Worm (Caenorhabditis elegans): ENCODE measurements around the gene T19C3.7.

T19C3.7 gene

DNA sequence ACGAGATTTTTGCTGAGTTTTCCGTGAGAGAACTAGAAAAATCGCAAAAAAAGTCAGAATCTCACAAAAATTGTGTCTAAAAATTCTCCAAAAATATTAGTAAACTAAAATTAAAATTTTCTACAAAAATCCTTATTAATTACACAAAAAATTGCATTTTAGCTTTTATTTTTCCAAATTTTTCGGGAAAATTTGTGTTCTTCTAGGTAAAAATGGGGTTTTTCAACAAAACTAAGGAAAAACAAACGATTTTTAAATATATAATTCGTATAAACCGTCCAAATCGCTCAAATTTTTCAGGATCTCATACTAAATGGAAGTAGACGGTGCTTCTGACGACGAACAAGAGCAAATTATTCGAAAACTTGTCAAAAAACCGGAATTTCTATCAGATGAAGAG lies 5.8 kb upstream of the T19C3.7 start, which contains the start of gene W06E11.1:
TSS of gene W06E11.1 (plus strand) at position 301 of the 400 bp plus-strand sequence.
- TF ChIP-seq aly-2 (tag; optimal IDR thresholded peaks at IDR 0.05): no peak
- no peak for TF ChIP-seq skn-1 (tag; optimal IDR thresholded peaks at IDR 0.05)
- no peak for TF ChIP-seq R02D3.7 (tag; optimal IDR thresholded peaks at IDR 0.05)
- no peak for TF ChIP-seq nhr-43 (tag; optimal IDR thresholded peaks at IDR 0.05; ENCODE audit: poor library complexity, severe bottlenecking)
- no peak for TF ChIP-seq nhr-11 (tag; optimal IDR thresholded peaks at IDR 0.05)
- no peak for TF ChIP-seq lin-15B (tag; optimal IDR thresholded peaks at IDR 0.05)
- no peak for TF ChIP-seq nhr-76 (tag; optimal IDR thresholded peaks at IDR 0.05)
- TF ChIP-seq zag-1 (tag; optimal IDR thresholded peaks at IDR 0.05): no peak
- no peak for TF ChIP-seq fos-1 (tag; optimal IDR thresholded peaks at IDR 0.05)
- no peak for TF ChIP-seq lsy-12 (tag; optimal IDR thresholded peaks at IDR 0.05)
- TF ChIP-seq ceh-28 (tag; optimal IDR thresholded peaks at IDR 0.05): no peak
- TF ChIP-seq unc-39 (tag; optimal IDR thresholded peaks at IDR 0.05): no peak
- no peak for TF ChIP-seq nhr-28 (tag; optimal IDR thresholded peaks at IDR 0.05)
- TF ChIP-seq daf-12 (tag; optimal IDR thresholded peaks at IDR 0.05): no peak
- TF ChIP-seq snpc-4 (tag; optimal IDR thresholded peaks at IDR 0.05): no peak
- TF ChIP-seq nhr-12 (tag; optimal IDR thresholded peaks at IDR 0.05): no peak

DNA sequence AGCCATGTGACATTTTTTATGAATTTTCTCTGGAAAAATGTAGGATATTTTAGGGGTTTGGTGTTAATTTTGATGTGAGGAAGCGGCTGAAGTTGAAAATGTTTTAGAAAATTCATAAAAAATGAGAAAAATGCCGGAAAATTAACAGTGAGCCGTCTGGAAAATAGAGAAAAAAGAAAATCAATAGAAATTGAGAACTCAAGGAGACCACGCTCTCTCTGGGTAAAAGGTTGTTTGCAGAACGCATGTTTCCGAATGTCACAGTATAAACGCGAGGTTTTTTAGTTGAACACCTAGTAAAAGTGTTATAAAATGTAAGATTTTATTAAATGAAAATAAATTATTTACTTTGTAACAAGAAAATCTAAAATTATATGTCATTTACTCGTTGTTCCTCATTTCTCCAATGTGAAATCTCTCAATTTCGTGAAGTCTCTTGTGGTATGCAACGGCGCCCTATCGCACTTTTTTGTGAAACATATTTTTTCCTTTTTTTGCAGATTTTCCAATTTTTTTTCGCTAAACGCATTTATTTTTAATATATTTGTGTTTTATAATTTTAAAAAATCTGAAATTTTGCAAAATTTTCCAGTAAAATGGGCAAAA lies 4.3 kb upstream of the T19C3.7 start, which contains the start of the genes tag-266 and tag-267:
TSS of gene tag-266 (minus strand) at position 29 of the 606 bp plus-strand sequence.
TSS of gene tag-267 (plus strand) at position 593 of the 606 bp plus-strand sequence.
- TF ChIP-seq elt-2 (tag; optimal IDR thresholded peaks at IDR 0.05): peak; percentile 42
- TF ChIP-seq pqm-1 (tag; optimal IDR thresholded peaks at IDR 0.05): peak; percentile 18
- no peak for TF ChIP-seq aly-2 (tag; optimal IDR thresholded peaks at IDR 0.05)
- TF ChIP-seq pha-4 (tag; optimal IDR thresholded peaks at IDR 0.05): peak; percentile 89
- TF ChIP-seq lin-15B (tag; optimal IDR thresholded peaks at IDR 0.05): peak; percentile 83
- peak; percentile 21 for TF ChIP-seq lsy-12 (tag; optimal IDR thresholded peaks at IDR 0.05)
- no peak for TF ChIP-seq egl-5 (tag; optimal IDR thresholded peaks at IDR 0.05)
- peak; percentile 34 for TF ChIP-seq jun-1 (tag; optimal IDR thresholded peaks at IDR 0.05)
- peak in 1 of 2 experiments; percentile 20 for TF ChIP-seq eor-1 (tag; optimal IDR thresholded peaks at IDR 0.05)
- TF ChIP-seq ceh-16 (tag; optimal IDR thresholded peaks at IDR 0.05): no peak
- peak; percentile 77 for TF ChIP-seq fkh-10 (GFP tag; optimal IDR thresholded peaks at IDR 0.05)
- no peak for TF ChIP-seq daf-12 (tag; optimal IDR thresholded peaks at IDR 0.05)
- no peak for TF ChIP-seq ztf-4 (tag; optimal IDR thresholded peaks at IDR 0.05)
- no peak for TF ChIP-seq elt-3 (tag; optimal IDR thresholded peaks at IDR 0.05)
- no peak for TF ChIP-seq elt-1 (tag; optimal IDR thresholded peaks at IDR 0.05)
- peak; percentile 38 for TF ChIP-seq nhr-23 (tag; optimal IDR thresholded peaks at IDR 0.05)
- TF ChIP-seq R02D3.7 (tag; optimal IDR thresholded peaks at IDR 0.05): peak; percentile 18
- no peak for TF ChIP-seq nhr-43 (tag; optimal IDR thresholded peaks at IDR 0.05; ENCODE audit: poor library complexity, severe bottlenecking)
- TF ChIP-seq nfya-1 (tag; optimal IDR thresholded peaks at IDR 0.05; ENCODE audit: insufficient read depth): peak; percentile 59
- no peak for TF ChIP-seq snpc-4 (tag; optimal IDR thresholded peaks at IDR 0.05)
- TF ChIP-seq ceh-28 (tag; optimal IDR thresholded peaks at IDR 0.05): peak; percentile 69
- TF ChIP-seq nhr-77 (tag; optimal IDR thresholded peaks at IDR 0.05): no peak

DNA sequence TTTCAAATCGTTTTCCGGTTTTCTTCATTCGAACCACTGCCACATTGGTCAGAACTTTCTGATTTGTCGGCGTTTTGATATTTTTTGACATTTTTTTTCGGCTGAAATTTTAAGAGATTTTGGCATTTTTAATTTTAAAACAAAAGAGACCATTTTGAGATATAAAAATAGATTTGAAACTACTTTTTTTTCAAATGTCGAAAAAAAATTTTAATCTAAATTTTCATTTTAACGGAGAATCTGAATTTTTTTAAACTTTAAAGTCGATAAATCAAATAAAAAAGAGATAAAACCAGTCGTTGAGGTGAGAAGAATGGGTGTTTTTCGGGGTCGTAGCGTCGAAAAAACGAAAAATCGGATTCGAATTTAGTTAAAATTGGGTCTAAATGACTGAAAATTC lies 2.4 kb upstream of the T19C3.7 start, which contains the start of gene sbds-1:
TSS of gene sbds-1 (minus strand) at position 101 of the 400 bp plus-strand sequence.
- TF ChIP-seq pha-4 (tag; optimal IDR thresholded peaks at IDR 0.05) (no peak), fkh-10 (GFP tag; optimal IDR thresholded peaks at IDR 0.05) (no peak), nhr-11 (tag; optimal IDR thresholded peaks at IDR 0.05) (no peak)

DNA sequence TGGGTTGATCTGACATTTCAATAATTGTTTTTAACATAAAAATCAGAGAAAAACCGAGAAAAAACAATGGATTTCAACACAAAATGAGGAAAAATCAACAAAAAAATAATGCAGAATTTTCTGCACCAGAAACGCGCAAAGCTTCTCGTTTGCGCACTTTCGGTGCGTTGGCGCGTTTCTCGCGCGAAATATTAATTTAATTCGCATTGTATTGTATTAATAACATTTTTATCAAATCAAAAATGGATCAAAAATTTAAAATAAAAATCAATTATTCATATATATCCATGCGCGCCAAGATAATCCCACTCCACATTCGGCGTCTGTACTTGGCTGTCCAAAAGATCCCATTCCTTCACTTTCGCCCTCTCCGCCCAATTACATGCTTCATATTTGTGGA lies 1.3 kb downstream of the T19C3.7 start, which contains the start of gene fem-2:
TSS of gene fem-2 (minus strand) at position 9 of the 400 bp plus-strand sequence.
- TF ChIP-seq ztf-11 (tag; optimal IDR thresholded peaks at IDR 0.05) (no peak), zag-1 (tag; optimal IDR thresholded peaks at IDR 0.05) (no peak), nhr-25 (tag; optimal IDR thresholded peaks at IDR 0.05) (no peak), ama-1 (optimal IDR thresholded peaks at IDR 0.05) (no peak), skn-1 (tag; optimal IDR thresholded peaks at IDR 0.05) (no peak), R02D3.7 (tag; optimal IDR thresholded peaks at IDR 0.05) (no peak), egl-5 (tag; optimal IDR thresholded peaks at IDR 0.05) (no peak), nfya-1 (tag; optimal IDR thresholded peaks at IDR 0.05; ENCODE audit: insufficient read depth) (peak; percentile 41), egl-27 (tag; optimal IDR thresholded peaks at IDR 0.05) (no peak), ceh-16 (tag; optimal IDR thresholded peaks at IDR 0.05) (no peak), elt-1 (tag; optimal IDR thresholded peaks at IDR 0.05) (no peak), sea-2 (GFP tag; optimal IDR thresholded peaks at IDR 0.05) (no peak), nhr-67 (tag; optimal IDR thresholded peaks at IDR 0.05) (no peak), eor-1 (tag; optimal IDR thresholded peaks at IDR 0.05) (no peak), ztf-4 (tag; optimal IDR thresholded peaks at IDR 0.05) (no peak), elt-3 (tag; optimal IDR thresholded peaks at IDR 0.05) (no peak), nhr-23 (tag; optimal IDR thresholded peaks at IDR 0.05) (peak; percentile 23), elt-2 (tag; optimal IDR thresholded peaks at IDR 0.05) (no peak), unc-39 (tag; optimal IDR thresholded peaks at IDR 0.05) (no peak), hmg-11 (tag; optimal IDR thresholded peaks at IDR 0.05) (peak; percentile 56), pqm-1 (tag; optimal IDR thresholded peaks at IDR 0.05) (no peak), snpc-4 (tag; optimal IDR thresholded peaks at IDR 0.05) (peak; percentile 11), nhr-28 (tag; optimal IDR thresholded peaks at IDR 0.05) (no peak), aly-2 (tag; optimal IDR thresholded peaks at IDR 0.05) (no peak), daf-12 (tag; optimal IDR thresholded peaks at IDR 0.05) (no peak), fkh-10 (GFP tag; optimal IDR thresholded peaks at IDR 0.05) (no peak), nhr-237 (tag; optimal IDR thresholded peaks at IDR 0.05) (no peak), nhr-43 (tag; optimal IDR thresholded peaks at IDR 0.05; ENCODE audit: poor library complexity, severe bottlenecking) (no peak), pha-4 (tag; optimal IDR thresholded peaks at IDR 0.05) (peak; percentile 46), nhr-77 (tag; optimal IDR thresholded peaks at IDR 0.05) (no peak), lsy-12 (tag; optimal IDR thresholded peaks at IDR 0.05) (no peak), ZK546.5 (tag; optimal IDR thresholded peaks at IDR 0.05) (no peak), nhr-11 (tag; optimal IDR thresholded peaks at IDR 0.05) (no peak), fkh-2 (tag; optimal IDR thresholded peaks at IDR 0.05) (no peak), ceh-28 (tag; optimal IDR thresholded peaks at IDR 0.05) (no peak), nhr-12 (tag; optimal IDR thresholded peaks at IDR 0.05) (no peak)
